Fruit fly (Drosophila melanogaster): ENCODE measurements around the gene RpL32.

DNA sequence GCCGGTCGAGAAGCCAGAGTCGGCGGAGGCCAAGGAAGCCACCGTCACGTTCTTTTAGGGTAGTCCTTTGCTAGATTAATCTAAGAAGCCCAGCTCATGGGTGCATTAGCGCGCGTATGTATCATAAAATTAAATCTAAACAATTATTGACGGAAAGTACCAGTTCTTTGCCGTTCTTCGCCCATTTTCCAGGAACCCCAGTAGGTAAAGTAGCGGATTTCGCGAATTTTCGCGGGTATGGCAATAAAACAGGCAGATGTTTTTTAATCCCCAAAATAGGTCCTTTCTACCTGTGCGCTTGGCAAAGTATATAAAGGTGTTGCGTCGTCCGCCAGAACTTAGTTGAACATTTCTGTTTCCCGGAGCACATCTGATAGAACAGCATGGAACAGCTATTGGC lies 5.1 kb downstream of the RpL32 start:
- TF ChIP-seq CG8478 (optimal IDR thresholded peaks at IDR 0.05) (no peak), psq (optimal IDR thresholded peaks at IDR 0.05) (no peak), usp (GFP tag; optimal IDR thresholded peaks at IDR 0.05) (no peak)

All from whole organism.